Worm (Caenorhabditis elegans) whole organism, late embryonic: ENCODE data around the gene M176.10.

Experiments used
- lin-11 ChIP-seq: fragments of 200-800 bp; sonication (Bioruptor generic); optimal IDR thresholded peaks from 2 replicates; lab custom pipeline; 2018; ENCODE audit warnings: mild to moderate bottlenecking, missing genetic modification characterization, missing compliant biosample characterization
- npax-4 ChIP-seq: sonication (generic microtip); optimal IDR thresholded peaks from 2 replicates; lab custom pipeline; 2016; ENCODE audit warnings: missing genetic modification characterization, missing compliant biosample characterization
- pat-9 ChIP-seq: fragments of 200-800 bp; sonication (Bioruptor generic); optimal IDR thresholded peaks from 2 replicates; lab custom pipeline; 2018; ENCODE audit warnings: mild to moderate bottlenecking, missing genetic modification characterization, moderate library complexity, missing compliant biosample characterization
- sox-4 ChIP-seq: sonication (generic microtip); optimal IDR thresholded peaks from 2 replicates; lab custom pipeline; 2017; ENCODE audit warnings: mild to moderate bottlenecking, missing genetic modification characterization, inconsistent platforms, missing compliant biosample characterization

DNA sequence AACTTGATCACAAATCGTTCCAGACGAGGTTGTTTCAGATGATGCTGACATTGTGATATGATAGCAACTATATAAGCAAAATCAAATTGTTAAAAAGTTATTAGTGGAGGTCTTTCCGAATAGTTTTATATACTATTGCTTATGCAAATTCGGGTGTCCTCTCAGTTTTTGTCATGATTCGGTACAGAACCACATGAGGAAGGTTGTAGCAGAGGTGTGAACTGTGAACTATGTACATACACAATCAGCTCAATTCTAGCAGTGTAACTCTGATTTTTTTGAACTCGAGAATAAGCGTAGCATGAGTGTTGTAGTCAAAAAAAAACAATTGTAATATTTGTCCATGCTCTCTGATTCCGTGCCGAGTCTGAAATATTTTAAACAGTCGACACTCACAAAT, 22.9 kb downstream of the M176.10 start, which contains the start of gene Y51B9A.6:
- TF ChIP-seq npax-4 (no peak), lin-11 (no peak), sox-4 (no peak), pat-9 (tag; lab: Kevin White, UChicago) (no peak)
